Fruit fly (Drosophila melanogaster): ENCODE results near the gene D2hgdh.

The D2hgdh gene

DNA sequence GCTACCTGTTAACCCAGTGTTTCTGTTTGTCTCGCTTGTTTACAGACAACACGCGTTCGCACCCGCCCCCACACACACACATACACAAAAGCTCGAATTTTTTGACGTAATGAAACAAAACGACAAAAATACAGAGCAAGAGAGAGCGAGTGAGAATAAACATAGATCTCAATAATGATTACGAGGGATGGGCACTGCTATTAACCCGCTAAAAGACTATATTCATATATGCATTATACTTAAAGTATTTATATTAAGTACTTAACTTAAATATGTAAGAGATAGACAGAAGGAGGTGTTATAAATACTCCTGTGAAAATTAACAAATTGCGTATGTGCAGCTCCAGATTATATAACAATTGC lies 546 bp downstream of the D2hgdh start (continued):
- TF ChIP-seq CG34224 (GFP tag; IDR thresholded peaks at IDR 0.05; ENCODE audit: partially characterized antibody) (no peak), Gsc (GFP tag; IDR thresholded peaks at IDR 0.05) (no peak), bcd (GFP tag; optimal IDR thresholded peaks at IDR 0.05) (peak; percentile 11), Lpt (GFP tag; optimal IDR thresholded peaks at IDR 0.05) (no peak), Camta (GFP tag; optimal IDR thresholded peaks at IDR 0.05) (peak; percentile 23), insv (GFP tag; optimal IDR thresholded peaks at IDR 0.05) (peak in 1 of 2 experiments; percentile 38), CG13123 (GFP tag; optimal IDR thresholded peaks at IDR 0.05) (peak; percentile 48), her (GFP tag; optimal IDR thresholded peaks at IDR 0.05) (peak; percentile 4), YL-1 (GFP tag; optimal IDR thresholded peaks at IDR 0.05) (peak; percentile 25), sd (tag; optimal IDR thresholded peaks at IDR 0.05) (peak; percentile 46), CG12236 (GFP tag; optimal IDR thresholded peaks at IDR 0.05) (no peak), CG11398 (GFP tag; optimal IDR thresholded peaks at IDR 0.05) (peak; percentile 61), D19A (tag; optimal IDR thresholded peaks at IDR 0.05) (peak; percentile 17), inv (GFP tag; IDR thresholded peaks at IDR 0.05; ENCODE audit: partially characterized antibody) (no peak), yki (optimal IDR thresholded peaks at IDR 0.05) (no peak), ase (GFP tag; IDR thresholded peaks at IDR 0.05) (no peak; the same call in 2 of the 3 replicates), CG7987 (GFP tag; optimal IDR thresholded peaks at IDR 0.05) (peak; percentile 86), dmrt11E (tag; optimal IDR thresholded peaks at IDR 0.05) (no peak), phol (tag; optimal IDR thresholded peaks at IDR 0.05) (peak; percentile 27), CG10654 (GFP tag; optimal IDR thresholded peaks at IDR 0.05) (peak; percentile 25), jing (GFP tag; optimal IDR thresholded peaks at IDR 0.05) (no peak), CHES-1-like (GFP tag; optimal IDR thresholded peaks at IDR 0.05) (peak; percentile 29), kah (GFP tag; optimal IDR thresholded peaks at IDR 0.05) (peak; percentile 79), CG31441 (GFP tag; IDR thresholded peaks at IDR 0.05) (peak; percentile 47), emc (GFP tag; optimal IDR thresholded peaks at IDR 0.05) (no peak), CG1647 (GFP tag; optimal IDR thresholded peaks at IDR 0.05) (peak; percentile 16), esg (GFP tag; conservative IDR thresholded peaks at IDR 0.05) (no peak), stc (GFP tag; IDR thresholded peaks at IDR 0.05) (no peak; the same call in 1 of the 2 replicates), z (GFP tag; IDR thresholded peaks at IDR 0.05) (peak; percentile 37; the same call in 1 of the 3 replicates), tin (GFP tag; optimal IDR thresholded peaks at IDR 0.05) (no peak), CG13424 (tag; optimal IDR thresholded peaks at IDR 0.05) (peak; percentile 52), CG31365 (tag; optimal IDR thresholded peaks at IDR 0.05) (peak; percentile 53), CG12104 (GFP tag; optimal IDR thresholded peaks at IDR 0.05) (peak; percentile 47), CG2875 (GFP tag; optimal IDR thresholded peaks at IDR 0.05) (peak; percentile 68), Ptx1 (GFP tag; IDR thresholded peaks at IDR 0.05) (peak; percentile 28; the same call in 1 of the 2 replicates), HLH3B (GFP tag; IDR thresholded peaks at IDR 0.05) (peak; percentile 20; the same call in 1 of the 2 replicates), fd3F (GFP tag; optimal IDR thresholded peaks at IDR 0.05) (peak; percentile 25), CG34376 (GFP tag; optimal IDR thresholded peaks at IDR 0.05) (peak; percentile 55), Meics (GFP tag; optimal IDR thresholded peaks at IDR 0.05) (peak; percentile 57), chm (GFP tag; IDR thresholded peaks at IDR 0.05) (peak; percentile 75; the same call in 1 of the 2 replicates), aop (GFP tag; IDR thresholded peaks at IDR 0.05) (no peak), CG9932 (GFP tag; IDR thresholded peaks at IDR 0.05) (peak; percentile 60), CG4328 (GFP tag; optimal IDR thresholded peaks at IDR 0.05) (peak; percentile 2), ara (GFP tag; IDR thresholded peaks at IDR 0.05) (0 out of 2 replicates have a peak, but pooled peaks have one; percentile 39), CG18619 (GFP tag; optimal IDR thresholded peaks at IDR 0.05) (peak; percentile 23), CG3838 (GFP tag; optimal IDR thresholded peaks at IDR 0.05) (peak; percentile 43), CG11560 (tag; IDR thresholded peaks at IDR 0.05) (no peak), bab2 (GFP tag; optimal IDR thresholded peaks at IDR 0.05) (peak; percentile 29), Eip74EF (GFP tag; optimal IDR thresholded peaks at IDR 0.05) (peak in 1 of 2 experiments; percentile 9), stwl (tag; optimal IDR thresholded peaks at IDR 0.05) (no peak), CG30403 (GFP tag; optimal IDR thresholded peaks at IDR 0.05) (peak; percentile 48), CG17612 (GFP tag; IDR thresholded peaks at IDR 0.05) (no peak)
